Worm (Caenorhabditis elegans) whole organism, mixed stage, embryonic: ENCODE measurements around the gene dec-7.
A peak's percentile ranks its signal among the peaks of the same experiment; 100 is the strongest.

Experiments used
- M03D4.4 ChIP-seq: sonication (generic microtip); optimal IDR thresholded peaks from 2 replicates; lab custom pipeline; 2017; ENCODE audit warnings: mild to moderate bottlenecking, missing genetic modification characterization, missing compliant biosample characterization
- bed-3 ChIP-seq: fragments of 200-800 bp; sonication (Bioruptor generic); optimal IDR thresholded peaks from 3 replicates; lab custom pipeline; 2018; ENCODE audit warnings: mild to moderate bottlenecking, missing genetic modification characterization, moderate library complexity, missing compliant biosample characterization
- blmp-1 ChIP-seq: fragments of 150-350 bp; optimal IDR thresholded peaks from 2 replicates; lab custom pipeline; 2014; ENCODE audit warnings: missing biosample characterization, missing genetic modification characterization
- ceh-39 ChIP-seq: fragments of 150-350 bp; optimal IDR thresholded peaks from 2 replicates; lab custom pipeline; 2014; ENCODE audit warnings: missing biosample characterization, missing genetic modification characterization
- ceh-43 ChIP-seq: fragments of 200-800 bp; sonication (Bioruptor generic); optimal IDR thresholded peaks from 2 replicates; lab custom pipeline; 2018; ENCODE audit warnings: mild to moderate bottlenecking, missing genetic modification characterization, moderate library complexity, missing compliant biosample characterization
- ceh-83 ChIP-seq: fragments of 200-800 bp; sonication (Bioruptor generic); optimal IDR thresholded peaks from 2 replicates; lab custom pipeline; 2018; ENCODE audit warnings: mild to moderate bottlenecking, missing genetic modification characterization, missing compliant biosample characterization
- ces-1 ChIP-seq: fragments of 150-350 bp; optimal IDR thresholded peaks from 2 replicates; lab custom pipeline; 2014; ENCODE audit warnings: missing biosample characterization, missing genetic modification reagents, missing genetic modification characterization
- cnd-1 ChIP-seq: fragments of 200-800 bp; sonication (Bioruptor generic); optimal IDR thresholded peaks from 2 replicates; lab custom pipeline; 2018; ENCODE audit warnings: mild to moderate bottlenecking, missing genetic modification characterization, missing compliant biosample characterization
- drap-1 ChIP-seq: fragments of 200-800 bp; sonication (Bioruptor generic); optimal IDR thresholded peaks from 3 replicates; lab custom pipeline; 2018; ENCODE audit warnings: mild to moderate bottlenecking, missing genetic modification characterization, missing compliant biosample characterization
- elt-1 ChIP-seq: sonication (generic microtip); optimal IDR thresholded peaks from 2 replicates; lab custom pipeline; 2017; ENCODE audit warnings: missing genetic modification characterization, mild to moderate bottlenecking, missing compliant biosample characterization, antibody characterized with exemption, moderate library complexity, borderline replicate concordance; ENCODE audit not compliant: insufficient read depth
- elt-3 ChIP-seq: fragments of 150-350 bp; optimal IDR thresholded peaks from 2 replicates; lab custom pipeline; 2014; ENCODE audit warnings: missing biosample characterization, missing genetic modification characterization
- flh-1 ChIP-seq: fragments of 200-800 bp; sonication (Bioruptor generic); optimal IDR thresholded peaks from 2 replicates; lab custom pipeline; 2018; ENCODE audit warnings: mild to moderate bottlenecking, missing genetic modification characterization, moderate library complexity, missing compliant biosample characterization
- ham-2 ChIP-seq: fragments of 200-800 bp; sonication (Bioruptor generic); optimal IDR thresholded peaks from 2 replicates; lab custom pipeline; 2018; ENCODE audit warnings: mild to moderate bottlenecking, missing genetic modification characterization, missing compliant biosample characterization
- hlh-1 ChIP-seq: fragments of 150-350 bp; optimal IDR thresholded peaks from 2 replicates; lab custom pipeline; 2014; ENCODE audit warnings: missing biosample characterization, missing genetic modification reagents, missing genetic modification characterization
- lin-13 ChIP-seq: fragments of 150-350 bp; optimal IDR thresholded peaks from 2 replicates; lab custom pipeline; 2014; ENCODE audit warnings: missing biosample characterization, missing genetic modification characterization
- lin-32 ChIP-seq: fragments of 200-800 bp; sonication (Bioruptor generic); optimal IDR thresholded peaks from 2 replicates; lab custom pipeline; 2018; ENCODE audit warnings: mild to moderate bottlenecking, missing genetic modification characterization, missing compliant biosample characterization
- lsy-2 ChIP-seq: fragments of 150-350 bp; optimal IDR thresholded peaks from 2 replicates; lab custom pipeline; 2014; ENCODE audit warnings: missing biosample characterization, missing genetic modification characterization
- mab-5 ChIP-seq: fragments of 150-350 bp; optimal IDR thresholded peaks from 2 replicates; lab custom pipeline; 2014; ENCODE audit warnings: missing biosample characterization, missing genetic modification characterization
- mep-1 ChIP-seq: fragments of 150-350 bp; optimal IDR thresholded peaks from 2 replicates; lab custom pipeline; 2017; ENCODE audit warnings: missing biosample characterization, missing genetic modification reagents, missing genetic modification characterization, inconsistent platforms
- mls-2 ChIP-seq: sonication (generic microtip); optimal IDR thresholded peaks from 2 replicates; lab custom pipeline; 2016; ENCODE audit warnings: mild to moderate bottlenecking, missing genetic modification characterization, moderate library complexity, missing compliant biosample characterization
- nhr-12 ChIP-seq: fragments of 150-350 bp; optimal IDR thresholded peaks from 2 replicates; lab custom pipeline; 2014; ENCODE audit warnings: missing biosample characterization, missing genetic modification characterization
- nhr-2 ChIP-seq: fragments of 150-350 bp; optimal IDR thresholded peaks from 2 replicates; lab custom pipeline; 2014; ENCODE audit warnings: missing biosample characterization, missing genetic modification characterization
- nhr-237 ChIP-seq: fragments of 150-350 bp; optimal IDR thresholded peaks from 2 replicates; lab custom pipeline; 2014; ENCODE audit warnings: missing biosample characterization, missing genetic modification characterization
- nhr-28 ChIP-seq: fragments of 150-350 bp; optimal IDR thresholded peaks from 2 replicates; lab custom pipeline; 2014; ENCODE audit warnings: missing biosample characterization, missing genetic modification characterization
- nhr-76 ChIP-seq: sonication (generic microtip); optimal IDR thresholded peaks from 2 replicates; lab custom pipeline; 2017; ENCODE audit warnings: missing biosample characterization, missing genetic modification characterization
- sem-2 ChIP-seq: fragments of 200-800 bp; sonication (Bioruptor generic); optimal IDR thresholded peaks from 2 replicates; lab custom pipeline; 2018; ENCODE audit warnings: mild to moderate bottlenecking, missing genetic modification characterization, missing compliant biosample characterization
- snpc-4 ChIP-seq: fragments of 150-350 bp; optimal IDR thresholded peaks from 2 replicates; lab custom pipeline; 2014; ENCODE audit warnings: missing biosample characterization, missing genetic modification characterization
- sptf-1 ChIP-seq: sonication (generic microtip); optimal IDR thresholded peaks from 2 replicates; lab custom pipeline; 2017; ENCODE audit warnings: mild to moderate bottlenecking, missing genetic modification characterization, moderate library complexity, missing compliant biosample characterization
- tbx-8 ChIP-seq: fragments of 200-800 bp; sonication (Bioruptor generic); optimal IDR thresholded peaks from 2 replicates; lab custom pipeline; 2018; ENCODE audit warnings: mild to moderate bottlenecking, missing genetic modification characterization, moderate library complexity, missing compliant biosample characterization
- unc-120 ChIP-seq: sonication (generic microtip); optimal IDR thresholded peaks from 2 replicates; lab custom pipeline; 2017; ENCODE audit warnings: missing genetic modification characterization, missing compliant biosample characterization; ENCODE audit not compliant: poor library complexity, severe bottlenecking
- unc-39 ChIP-seq: fragments of 150-350 bp; optimal IDR thresholded peaks from 2 replicates; lab custom pipeline; 2014; ENCODE audit warnings: missing biosample characterization, missing genetic modification characterization
- unc-62 ChIP-seq: fragments of 150-350 bp; optimal IDR thresholded peaks from 2 replicates; lab custom pipeline; 2014; ENCODE audit warnings: missing biosample characterization, missing genetic modification reagents, missing genetic modification characterization
- zip-8 ChIP-seq: fragments of 150-350 bp; optimal IDR thresholded peaks from 2 replicates; lab custom pipeline; 2014; ENCODE audit warnings: missing biosample characterization, missing genetic modification characterization
- ztf-11 ChIP-seq: fragments of 150-350 bp; optimal IDR thresholded peaks from 2 replicates; lab custom pipeline; 2014; ENCODE audit warnings: missing biosample characterization, missing genetic modification characterization

dec-7 gene

DNA sequence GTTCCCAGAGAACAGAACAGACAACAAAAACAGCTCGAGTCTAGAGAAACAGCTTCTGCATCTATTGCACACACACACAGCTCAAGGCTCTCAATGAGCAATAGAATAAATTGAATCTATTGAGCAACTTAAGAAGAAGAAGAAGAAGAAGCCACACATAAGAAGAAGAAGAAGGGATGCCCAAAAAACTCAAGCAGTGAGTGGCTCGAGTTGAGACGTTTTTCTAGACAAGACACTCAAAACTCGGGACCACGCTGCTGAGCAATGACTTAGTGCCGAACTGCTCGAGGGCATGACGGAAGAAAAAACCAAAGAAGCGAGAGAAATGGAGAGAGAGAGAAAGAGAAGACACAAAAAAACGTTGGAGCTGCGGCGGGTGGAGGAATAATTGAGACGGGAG, 26.9 kb upstream of the dec-7 start:
- TF ChIP-seq ces-1 (GFP tag; lab: Kevin White, UChicago) = peak; percentile 81
- TF ChIP-seq zip-8 = no peak

DNA sequence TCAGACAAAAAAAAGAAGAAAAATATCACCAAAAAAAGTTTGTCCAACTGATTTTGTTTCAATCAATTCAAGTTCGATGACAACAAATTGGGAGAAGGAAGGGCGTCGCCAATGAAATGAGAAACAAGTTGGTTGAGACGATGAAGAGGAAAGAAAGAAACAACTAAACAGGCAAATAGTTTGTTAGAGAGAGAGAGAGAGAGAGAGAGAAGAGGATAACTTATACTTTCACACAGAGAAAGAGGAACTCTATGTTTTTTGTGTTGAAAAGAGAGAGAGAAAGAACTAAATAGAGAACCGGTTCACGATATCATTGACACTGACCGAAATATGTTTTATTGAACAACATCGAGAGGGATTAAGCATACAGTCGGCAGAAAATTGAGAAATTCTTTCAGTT, 24.6 kb upstream of the dec-7 start:
- TF ChIP-seq M03D4.4 = no peak
- TF ChIP-seq nhr-28 (tag; lab: Kevin White, UChicago) = no peak
- no peak for TF ChIP-seq nhr-2 (tag; lab: Kevin White, UChicago)
- TF ChIP-seq unc-39 (tag; lab: Kevin White, UChicago) = no peak
- no peak for TF ChIP-seq hlh-1 (tag; lab: Kevin White, UChicago)
- no peak for TF ChIP-seq sptf-1 (tag; lab: Kevin White, UChicago)
- TF ChIP-seq unc-62 (GFP tag; lab: Kevin White, UChicago) = no peak
- TF ChIP-seq bed-3 (GFP tag; lab: Kevin White, UChicago) = no peak
- no peak for TF ChIP-seq ztf-11 (tag; lab: Kevin White, UChicago)
- TF ChIP-seq sem-2 (GFP tag; lab: Kevin White, UChicago) = no peak
- no peak for TF ChIP-seq ceh-39
- no peak for TF ChIP-seq lsy-2 (tag; lab: Kevin White, UChicago)
- TF ChIP-seq ham-2 = no peak
- no peak for TF ChIP-seq ces-1 (GFP tag; lab: Kevin White, UChicago)
- TF ChIP-seq nhr-76 = no peak
- no peak for TF ChIP-seq nhr-12
- TF ChIP-seq lin-13 (tag; lab: Kevin White, UChicago) = no peak
- TF ChIP-seq ceh-83 (GFP tag; lab: Kevin White, UChicago) = no peak
- TF ChIP-seq elt-3 = no peak

DNA sequence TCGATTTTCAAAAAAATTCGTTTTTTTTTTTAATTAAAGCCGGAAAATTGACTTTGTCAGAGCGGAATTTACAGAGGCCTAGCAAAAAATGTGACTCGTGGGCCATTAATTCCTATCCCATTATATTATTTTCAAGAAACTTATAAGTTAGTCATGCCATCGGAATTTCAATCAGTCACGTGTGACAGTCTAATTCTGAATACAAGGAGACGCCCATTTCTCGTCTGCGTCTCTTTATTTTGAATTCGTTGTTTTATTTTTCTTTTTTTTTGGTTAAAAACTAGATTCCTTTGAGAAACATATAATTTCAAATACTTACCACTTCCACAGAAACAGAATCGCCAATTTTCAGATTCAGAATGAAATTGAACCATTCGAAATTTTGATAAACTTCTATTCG, 23.4 kb upstream of the dec-7 start:
- TF ChIP-seq nhr-28 (tag; lab: Kevin White, UChicago) (no peak), ztf-11 (tag; lab: Kevin White, UChicago) (no peak), flh-1 (no peak), mab-5 (no peak), elt-1 (no peak), drap-1 (GFP tag; lab: Kevin White, UChicago) (no peak), ceh-83 (GFP tag; lab: Kevin White, UChicago) (no peak), unc-120 (tag; lab: Kevin White, UChicago) (no peak), tbx-8 (GFP tag; lab: Kevin White, UChicago) (no peak), sptf-1 (tag; lab: Kevin White, UChicago) (no peak), ceh-43 (no peak), snpc-4 (tag; lab: Kevin White, UChicago) (no peak), lin-13 (tag; lab: Kevin White, UChicago) (no peak), mep-1 (tag; lab: Kevin White, UChicago) (no peak), mls-2 (no peak), lin-32 (GFP tag; lab: Kevin White, UChicago) (no peak), nhr-76 (no peak), M03D4.4 (no peak), unc-39 (tag; lab: Kevin White, UChicago) (no peak), cnd-1 (tag; lab: Kevin White, UChicago) (no peak)

DNA sequence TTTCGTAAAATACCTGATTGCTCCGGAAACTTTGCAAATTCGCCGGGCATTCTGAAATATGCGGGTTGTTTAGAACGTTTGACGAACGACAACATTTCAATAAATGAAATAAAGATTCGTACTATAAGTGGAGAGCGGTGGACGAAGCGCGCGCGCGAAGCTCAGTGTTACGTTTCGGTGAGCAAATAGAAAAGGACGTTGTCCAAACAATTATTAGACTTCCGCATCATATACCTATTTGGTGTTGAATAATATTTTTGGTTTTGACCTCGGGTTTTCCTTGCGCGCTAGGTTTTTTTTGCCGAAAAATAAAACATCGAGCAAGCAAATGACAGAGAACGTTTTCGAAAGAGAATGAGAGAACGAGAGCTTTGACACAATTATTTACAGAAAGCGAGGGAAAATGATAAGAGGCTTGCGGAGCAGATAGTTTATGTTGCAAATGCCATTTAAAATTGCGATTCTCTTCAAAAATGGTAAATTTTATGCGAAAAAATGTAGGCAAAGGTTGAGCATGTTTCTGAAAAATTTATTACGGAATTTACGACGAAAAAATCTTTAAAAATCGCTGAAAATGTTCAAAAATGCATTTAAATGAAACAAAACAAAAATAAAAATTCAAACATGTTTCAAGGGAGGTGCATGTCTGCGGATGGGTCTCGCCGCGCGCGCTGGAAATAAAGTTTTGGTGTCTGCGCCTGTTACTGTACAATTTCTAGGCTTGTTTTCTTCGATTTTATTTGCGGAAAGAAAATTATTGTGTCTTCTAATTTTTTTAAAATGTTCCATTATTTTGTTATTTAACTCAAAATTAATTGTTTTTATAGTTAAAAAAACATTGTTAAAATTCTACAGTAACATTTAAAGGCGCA, 21.4 kb upstream of the dec-7 start, which contains the start of the genes cyld-1 and F40F12.9:
cyld-1 (minus strand) TSS at position 51 of the 872 bp plus-strand sequence.
F40F12.9 (plus strand) TSS at position 721 of the 872 bp plus-strand sequence.
- TF ChIP-seq ceh-43 (no peak), ceh-83 (GFP tag; lab: Kevin White, UChicago) (no peak), unc-62 (GFP tag; lab: Kevin White, UChicago) (no peak), elt-1 (no peak), unc-120 (tag; lab: Kevin White, UChicago) (no peak), hlh-1 (tag; lab: Kevin White, UChicago) (no peak), nhr-76 (no peak), M03D4.4 (no peak), zip-8 (no peak), blmp-1 (no peak), tbx-8 (GFP tag; lab: Kevin White, UChicago) (no peak), nhr-237 (tag; lab: Kevin White, UChicago) (no peak)
- TF ChIP-seq, all 35 proteins: peak for 0
